Worm (Caenorhabditis elegans): ENCODE results near the gene trpp-4.

The trpp-4 gene

ce11 chrV:9382538-9383328, 17.4 kb upstream of the trpp-4 start:
- no peak for TF ChIP-seq fax-1 (tag; optimal IDR thresholded peaks at IDR 0.05)
- no peak for TF ChIP-seq hlh-6 (tag; optimal IDR thresholded peaks at IDR 0.05)
- no peak for TF ChIP-seq pat-9 (tag; optimal IDR thresholded peaks at IDR 0.05)
- TF ChIP-seq pag-3 (tag; optimal IDR thresholded peaks at IDR 0.05; ENCODE audit: borderline replicate concordance): no peak
- TF ChIP-seq unc-42 (tag; optimal IDR thresholded peaks at IDR 0.05): no peak
- no peak for TF ChIP-seq C08G9.2 (tag; optimal IDR thresholded peaks at IDR 0.05)
- TF ChIP-seq dmd-4 (tag; optimal IDR thresholded peaks at IDR 0.05; ENCODE audit: borderline replicate concordance): no peak
- no peak for TF ChIP-seq ceh-9 (tag; optimal IDR thresholded peaks at IDR 0.05)
- TF ChIP-seq lim-6 (tag; optimal IDR thresholded peaks at IDR 0.05): no peak
- no peak for TF ChIP-seq madf-2 (tag; optimal IDR thresholded peaks at IDR 0.05)
- no peak for TF ChIP-seq nfya-1 (tag; optimal IDR thresholded peaks at IDR 0.05)
- no peak for TF ChIP-seq unc-3 (GFP tag; conservative IDR thresholded peaks at IDR 0.05)
- TF ChIP-seq unc-3 (tag; optimal IDR thresholded peaks at IDR 0.05): no peak
- no peak for TF ChIP-seq ceh-34 (tag; optimal IDR thresholded peaks at IDR 0.05)
- no peak for TF ChIP-seq ceh-6 (GFP tag; optimal IDR thresholded peaks at IDR 0.05)
- TF ChIP-seq ceh-19 (GFP tag; optimal IDR thresholded peaks at IDR 0.05): no peak
- no peak for TF ChIP-seq tbx-7 (tag; optimal IDR thresholded peaks at IDR 0.05)
- no peak for TF ChIP-seq ceh-45 (GFP tag; IDR thresholded peaks at IDR 0.05)
- no peak for TF ChIP-seq che-1 (tag; optimal IDR thresholded peaks at IDR 0.05)

- TF ChIP-seq ceh-22 (tag; optimal IDR thresholded peaks at IDR 0.05) (no peak), unc-3 (GFP tag; conservative IDR thresholded peaks at IDR 0.05) (no peak), unc-3 (tag; optimal IDR thresholded peaks at IDR 0.05) (no peak), fkh-6 (tag; optimal IDR thresholded peaks at IDR 0.05) (no peak), lin-11 (tag; optimal IDR thresholded peaks at IDR 0.05) (no peak), ceh-24 (tag; optimal IDR thresholded peaks at IDR 0.05) (no peak), K09A11.1 (tag; optimal IDR thresholded peaks at IDR 0.05; ENCODE audit: insufficient read depth) (no peak), gmeb-2 (tag; optimal IDR thresholded peaks at IDR 0.05) (no peak), zip-5 (tag; optimal IDR thresholded peaks at IDR 0.05) (no peak), tbx-7 (tag; optimal IDR thresholded peaks at IDR 0.05) (no peak), madf-2 (tag; optimal IDR thresholded peaks at IDR 0.05) (no peak), elt-4 (tag; optimal IDR thresholded peaks at IDR 0.05) (no peak), ceh-19 (GFP tag; optimal IDR thresholded peaks at IDR 0.05) (no peak), ceh-30 (tag; optimal IDR thresholded peaks at IDR 0.05) (no peak), fax-1 (tag; optimal IDR thresholded peaks at IDR 0.05) (no peak), C38D4.7 (GFP tag; optimal IDR thresholded peaks at IDR 0.05) (no peak), npax-4 (tag; optimal IDR thresholded peaks at IDR 0.05) (no peak), dve-1 (tag; optimal IDR thresholded peaks at IDR 0.05) (no peak)
Measured at ce11 chrV:9384359-9384758, 15.8 kb upstream of the trpp-4 start.

DNA sequence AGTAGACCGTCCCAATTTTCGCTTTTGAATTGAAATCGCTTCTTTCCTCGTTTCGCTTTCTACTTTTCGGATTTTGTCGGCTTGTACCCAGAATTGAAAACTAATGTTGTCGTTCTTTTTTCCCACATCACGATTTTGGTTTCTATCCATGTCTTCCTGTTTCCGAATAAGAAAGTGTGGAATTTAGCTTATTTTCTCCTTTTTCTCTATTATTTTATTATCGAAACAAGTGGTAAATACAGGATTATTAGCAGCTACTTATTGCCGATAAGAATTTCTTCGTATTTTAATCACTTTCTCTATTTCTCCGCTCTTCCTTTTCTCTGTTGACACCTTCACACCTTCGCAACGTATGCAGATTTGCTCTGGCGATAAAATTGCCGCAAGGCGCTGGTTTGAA, 15.2 kb upstream of the trpp-4 start:
- TF ChIP-seq tbx-7 (tag; optimal IDR thresholded peaks at IDR 0.05) (no peak), lin-11 (tag; optimal IDR thresholded peaks at IDR 0.05) (no peak), mec-3 (tag; optimal IDR thresholded peaks at IDR 0.05; ENCODE audit: borderline replicate concordance) (no peak), hlh-13 (GFP tag; optimal IDR thresholded peaks at IDR 0.05) (no peak), npax-4 (tag; optimal IDR thresholded peaks at IDR 0.05) (no peak), K09A11.1 (tag; optimal IDR thresholded peaks at IDR 0.05; ENCODE audit: insufficient read depth) (no peak), Y22D7AL.16 (tag; optimal IDR thresholded peaks at IDR 0.05) (no peak), ceh-24 (tag; optimal IDR thresholded peaks at IDR 0.05) (no peak), hlh-6 (tag; optimal IDR thresholded peaks at IDR 0.05) (no peak), ceh-30 (tag; optimal IDR thresholded peaks at IDR 0.05) (no peak), fax-1 (tag; optimal IDR thresholded peaks at IDR 0.05) (no peak), ets-4 (tag; optimal IDR thresholded peaks at IDR 0.05) (no peak), nhr-232 (tag; optimal IDR thresholded peaks at IDR 0.05) (no peak)
